Worm (Caenorhabditis elegans): Measurements from ENCODE around the gene dep-1.

Gene dep-1

DNA sequence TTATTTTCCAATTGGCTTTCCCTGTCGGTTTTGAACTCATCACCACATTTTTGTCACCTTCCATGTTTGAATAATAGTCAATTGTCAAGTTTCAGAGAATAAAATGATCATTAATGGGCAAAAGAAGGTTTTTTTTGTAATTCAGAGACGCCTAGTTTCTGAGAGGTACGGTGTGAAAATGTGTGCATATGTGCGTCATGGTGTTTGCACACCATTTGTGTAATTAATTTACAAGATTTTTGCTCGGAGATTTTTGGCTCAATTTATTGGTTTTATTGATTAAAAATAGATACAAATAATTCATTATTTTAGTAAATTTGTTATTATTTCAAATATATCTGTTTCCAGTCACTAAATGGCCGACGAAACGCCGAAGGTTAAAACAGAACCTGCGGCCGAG lies 22.1 kb downstream of the dep-1 start, which contains the start of the genes F44G4.3 and tdp-1:
F44G4.3 (minus strand) TSS at position 184 of the 400 bp plus-strand sequence.
tdp-1 (plus strand) TSS at position 347 of the 400 bp plus-strand sequence.
- TF ChIP-seq R02D3.7 (tag; optimal IDR thresholded peaks at IDR 0.05) (no peak), elt-2 (tag; optimal IDR thresholded peaks at IDR 0.05) (no peak), pha-4 (tag; optimal IDR thresholded peaks at IDR 0.05) (peak; percentile 51), unc-62 (GFP tag; optimal IDR thresholded peaks at IDR 0.05) (no peak), nfya-1 (tag; optimal IDR thresholded peaks at IDR 0.05; ENCODE audit: insufficient read depth) (peak; percentile 66), jun-1 (tag; optimal IDR thresholded peaks at IDR 0.05) (no peak), nhr-67 (tag; optimal IDR thresholded peaks at IDR 0.05) (no peak)

DNA sequence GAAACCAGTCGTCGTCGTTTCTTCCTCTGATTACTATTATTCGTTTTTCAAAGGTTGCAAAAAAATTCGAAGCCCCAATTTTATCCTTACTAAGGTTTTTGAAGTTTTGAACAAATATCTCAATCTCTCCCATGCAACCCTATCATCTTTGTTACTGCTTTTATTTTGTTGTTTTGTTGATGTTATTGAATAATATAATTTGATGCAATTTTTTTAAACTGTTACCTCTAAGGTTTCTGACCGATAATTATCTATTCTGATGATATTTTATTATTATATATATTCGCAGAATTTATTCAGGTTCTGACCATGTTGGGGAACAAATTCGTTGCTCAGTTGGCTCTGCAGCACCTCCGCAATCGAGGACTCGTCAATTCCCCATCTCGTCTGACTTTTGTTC lies 23.5 kb downstream of the dep-1 start, which contains the start of gene ndub-2:
ndub-2 (plus strand) TSS at position 301 of the 400 bp plus-strand sequence.
- TF ChIP-seq lsy-12 (tag; optimal IDR thresholded peaks at IDR 0.05) (no peak), fkh-2 (tag; optimal IDR thresholded peaks at IDR 0.05) (no peak), lin-15B (tag; optimal IDR thresholded peaks at IDR 0.05) (no peak), mdl-1 (tag; optimal IDR thresholded peaks at IDR 0.05) (no peak), nhr-76 (tag; optimal IDR thresholded peaks at IDR 0.05) (no peak), daf-12 (tag; optimal IDR thresholded peaks at IDR 0.05) (no peak), elt-3 (tag; optimal IDR thresholded peaks at IDR 0.05) (no peak), zag-1 (tag; optimal IDR thresholded peaks at IDR 0.05) (no peak), ceh-16 (tag; optimal IDR thresholded peaks at IDR 0.05) (no peak), tbx-2 (tag; optimal IDR thresholded peaks at IDR 0.05) (no peak)

DNA sequence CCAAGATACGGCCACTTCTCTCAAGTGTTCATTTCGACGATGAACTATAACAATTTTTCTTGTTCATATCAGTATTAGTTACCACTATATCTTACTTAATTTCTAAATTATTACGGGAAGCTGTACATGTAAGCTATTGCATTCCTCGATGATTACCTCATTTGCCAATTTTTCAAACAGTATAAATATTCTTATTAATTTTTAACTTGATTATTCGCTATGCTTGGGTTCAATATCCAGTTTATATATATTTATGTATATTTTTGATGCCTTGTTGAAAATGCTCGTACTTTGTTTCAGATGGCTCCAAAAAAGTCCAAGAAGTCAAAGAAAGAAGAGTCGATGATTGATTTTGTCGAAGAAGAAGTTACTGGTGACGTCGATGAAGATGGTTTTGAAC lies 25.3 kb downstream of the dep-1 start, which contains the start of gene F44G4.1:
F44G4.1 (plus strand) TSS at position 301 of the 400 bp plus-strand sequence.
- TF ChIP-seq fos-1 (tag; optimal IDR thresholded peaks at IDR 0.05) = no peak
- no peak for TF ChIP-seq ceh-28 (tag; optimal IDR thresholded peaks at IDR 0.05)
- no peak for TF ChIP-seq pqm-1 (tag; optimal IDR thresholded peaks at IDR 0.05)
- no peak for TF ChIP-seq elt-3 (tag; optimal IDR thresholded peaks at IDR 0.05)
- TF ChIP-seq ceh-82 (tag; optimal IDR thresholded peaks at IDR 0.05) = no peak
- no peak for TF ChIP-seq nhr-67 (tag; optimal IDR thresholded peaks at IDR 0.05)
- TF ChIP-seq eor-1 (tag; optimal IDR thresholded peaks at IDR 0.05) = no peak
- TF ChIP-seq ceh-9 (tag; optimal IDR thresholded peaks at IDR 0.05) = no peak
- no peak for TF ChIP-seq fkh-10 (GFP tag; optimal IDR thresholded peaks at IDR 0.05)
- TF ChIP-seq nfya-1 (tag; optimal IDR thresholded peaks at IDR 0.05; ENCODE audit: insufficient read depth) = no peak
- TF ChIP-seq nhr-237 (tag; optimal IDR thresholded peaks at IDR 0.05) = no peak
- TF ChIP-seq aly-2 (tag; optimal IDR thresholded peaks at IDR 0.05) = no peak
- no peak for TF ChIP-seq R02D3.7 (tag; optimal IDR thresholded peaks at IDR 0.05)
- TF ChIP-seq nhr-77 (tag; optimal IDR thresholded peaks at IDR 0.05) = no peak
- no peak for TF ChIP-seq elt-2 (tag; optimal IDR thresholded peaks at IDR 0.05)
- TF ChIP-seq nhr-76 (tag; optimal IDR thresholded peaks at IDR 0.05) = no peak

DNA sequence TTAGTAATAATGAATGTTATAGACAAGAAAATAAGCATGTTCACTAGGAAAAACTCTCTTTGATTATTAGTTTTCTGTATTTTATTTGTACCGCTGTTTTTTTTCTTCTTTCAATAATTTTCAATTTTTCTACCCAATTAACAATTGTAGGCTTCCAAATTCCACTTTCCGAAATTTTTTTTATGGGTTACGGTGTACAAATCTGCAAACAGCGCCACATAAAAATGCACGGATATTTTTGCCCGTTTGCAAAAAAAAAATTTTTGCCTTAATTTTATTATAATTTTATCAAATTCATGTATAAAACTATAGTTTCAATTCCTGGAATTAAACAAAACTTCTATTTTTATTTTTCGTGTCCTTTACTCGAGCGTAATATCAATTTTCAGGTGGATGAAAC lies 26.8 kb downstream of the dep-1 start, which contains the start of gene ooc-5:
ooc-5 (plus strand) TSS at position 381 of the 400 bp plus-strand sequence.
- TF ChIP-seq egl-5 (tag; optimal IDR thresholded peaks at IDR 0.05) (peak; percentile 44), pha-4 (tag; optimal IDR thresholded peaks at IDR 0.05) (peak; percentile 44), lsy-12 (tag; optimal IDR thresholded peaks at IDR 0.05) (no peak), nfya-1 (tag; optimal IDR thresholded peaks at IDR 0.05; ENCODE audit: insufficient read depth) (peak; percentile 42)

DNA sequence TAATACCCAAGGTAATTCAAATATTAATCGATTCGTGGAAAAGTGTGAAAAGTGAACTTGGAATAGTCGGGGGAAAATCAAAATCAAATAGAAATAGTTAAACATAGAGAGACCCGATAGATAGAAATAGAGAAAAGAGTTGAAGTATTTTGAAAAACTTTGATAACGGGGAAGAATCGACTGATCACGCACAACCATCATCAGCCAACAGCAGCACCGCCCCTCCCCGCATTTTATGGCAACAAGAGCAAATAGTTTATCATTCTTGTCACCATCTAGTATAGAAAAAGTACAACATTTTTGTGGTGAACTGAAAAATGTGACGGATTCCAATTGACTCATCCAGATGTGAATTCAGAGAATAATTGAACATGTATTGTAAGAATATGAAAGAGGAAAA lies 28.0 kb downstream of the dep-1 start:
- peak; percentile 71 for TF ChIP-seq elt-2 (tag; optimal IDR thresholded peaks at IDR 0.05)
- TF ChIP-seq pqm-1 (tag; optimal IDR thresholded peaks at IDR 0.05) = peak; percentile 68
- TF ChIP-seq mml-1 (tag; optimal IDR thresholded peaks at IDR 0.05) = no peak
- TF ChIP-seq ama-1 (optimal IDR thresholded peaks at IDR 0.05) = no peak

DNA sequence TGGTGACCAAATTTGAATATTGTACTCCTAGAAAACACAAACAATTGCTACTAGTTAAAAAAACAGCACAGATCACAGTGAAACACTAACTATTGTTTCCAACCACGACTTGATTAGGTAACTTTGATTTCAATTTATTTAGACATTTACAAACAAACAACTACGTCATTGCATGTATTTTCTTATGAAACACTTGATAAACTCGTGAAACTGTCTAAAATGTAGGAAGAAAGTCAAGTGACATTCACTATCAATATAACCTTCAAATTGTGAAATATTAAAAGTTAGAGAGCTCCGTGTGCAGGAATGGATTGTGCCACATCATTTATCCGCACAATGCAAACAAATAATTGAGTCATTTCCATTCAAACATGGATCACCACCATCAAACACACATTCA lies 29.3 kb downstream of the dep-1 start:
- TF ChIP-seq ceh-16 (tag; optimal IDR thresholded peaks at IDR 0.05) = no peak
- TF ChIP-seq nhr-237 (tag; optimal IDR thresholded peaks at IDR 0.05) = no peak
- no peak for TF ChIP-seq nhr-77 (tag; optimal IDR thresholded peaks at IDR 0.05)
- TF ChIP-seq unc-62 (GFP tag; optimal IDR thresholded peaks at IDR 0.05) = no peak
- no peak for TF ChIP-seq aly-2 (tag; optimal IDR thresholded peaks at IDR 0.05)
- no peak for TF ChIP-seq nhr-12 (tag; optimal IDR thresholded peaks at IDR 0.05)
- TF ChIP-seq pqm-1 (tag; optimal IDR thresholded peaks at IDR 0.05) = peak; percentile 38
- peak; percentile 28 for TF ChIP-seq jun-1 (tag; optimal IDR thresholded peaks at IDR 0.05)
- TF ChIP-seq elt-3 (tag; optimal IDR thresholded peaks at IDR 0.05) = no peak
- TF ChIP-seq tbx-2 (tag; optimal IDR thresholded peaks at IDR 0.05) = no peak
- peak; percentile 43 for TF ChIP-seq elt-2 (tag; optimal IDR thresholded peaks at IDR 0.05)
- TF ChIP-seq ZK546.5 (tag; optimal IDR thresholded peaks at IDR 0.05) = no peak
- TF ChIP-seq pha-4 (tag; optimal IDR thresholded peaks at IDR 0.05) = peak; percentile 65

Data from whole organism, L3 larva.